Fruit fly (Drosophila melanogaster) whole organism, embryonic: ENCODE results near the gene CG42355.

Source experiments
- Ada2b ChIP-seq: fragments of 200-800 bp; sonication (Bioruptor generic); IDR thresholded peaks from 2 replicates; pipeline ENCODE4 v1.3.6; 2022; ENCODE audit warnings: missing biosample characterization, missing genetic modification characterization
- Awh ChIP-seq: fragments of 200-800 bp; sonication (Bioruptor generic); IDR thresholded peaks from 2 replicates; pipeline ENCODE4, ENCODE4 v1.3.6; 2022; ENCODE audit warnings: missing biosample characterization, missing genetic modification characterization
- BtbVII ChIP-seq: fragments of 200-800 bp; sonication (Bioruptor generic); optimal IDR thresholded peaks from 3 replicates; lab custom pipeline; 2017; ENCODE audit warnings: missing biosample characterization, mild to moderate bottlenecking, missing genetic modification characterization
- CG10209 ChIP-seq: fragments of 200-800 bp; sonication (Bioruptor generic); optimal IDR thresholded peaks from 3 replicates; lab custom pipeline; 2017; ENCODE audit warnings: missing biosample characterization, mild to moderate bottlenecking, missing genetic modification characterization, missing genetic modification reagents
- CG12104 ChIP-seq: fragments of 200-800 bp; sonication (Bioruptor generic); optimal IDR thresholded peaks from 3 replicates; lab custom pipeline; 2016; ENCODE audit warnings: missing biosample characterization, missing genetic modification characterization
- CG12155 ChIP-seq: fragments of 200-800 bp; sonication (Bioruptor generic); optimal IDR thresholded peaks from 3 replicates; lab custom pipeline; 2016; ENCODE audit warnings: missing biosample characterization, missing genetic modification characterization
- CG12236 ChIP-seq: fragments of 200-800 bp; sonication (Bioruptor generic); optimal IDR thresholded peaks from 2 replicates; lab custom pipeline; 2016; ENCODE audit warnings: missing biosample characterization, missing genetic modification characterization
- CG12769 ChIP-seq: fragments of 200-800 bp; sonication (Bioruptor generic); optimal IDR thresholded peaks from 2 replicates; lab custom pipeline; 2019; ENCODE audit warnings: missing biosample characterization, mild to moderate bottlenecking, missing genetic modification characterization, moderate library complexity
- CG13624 ChIP-seq: fragments of 200-800 bp; sonication (Bioruptor generic); optimal IDR thresholded peaks from 2 replicates; lab custom pipeline; 2016; ENCODE audit warnings: missing biosample characterization, missing genetic modification characterization
- CG17385 ChIP-seq: fragments of 200-800 bp; sonication (Bioruptor generic); optimal IDR thresholded peaks from 3 replicates; lab custom pipeline; 2018; ENCODE audit warnings: missing biosample characterization, mild to moderate bottlenecking, missing genetic modification characterization
- CG17829 ChIP-seq: fragments of 200-800 bp; optimal IDR thresholded peaks from 2 replicates; lab custom pipeline; 2019; ENCODE audit warnings: missing biosample characterization, mild to moderate bottlenecking, missing genetic modification characterization, moderate library complexity
- CG2202 ChIP-seq: fragments of 200-800 bp; sonication (Bioruptor generic); optimal IDR thresholded peaks from 2 replicates; lab custom pipeline; 2018; ENCODE audit warnings: missing biosample characterization, mild to moderate bottlenecking, missing genetic modification characterization
- CG2678 ChIP-seq: fragments of 200-800 bp; sonication (Bioruptor generic); optimal IDR thresholded peaks from 3 replicates; lab custom pipeline; 2019; ENCODE audit warnings: missing biosample characterization, mild to moderate bottlenecking, missing genetic modification characterization, moderate library complexity
- CG34422 ChIP-seq: fragments of 200-800 bp; sonication (Bioruptor generic); IDR thresholded peaks from 3 replicates; pipeline ENCODE4 v1.3.6; 2022; ENCODE audit warnings: missing biosample characterization, missing genetic modification characterization
- CG3726 ChIP-seq: fragments of 200-800 bp; sonication (Bioruptor generic); IDR thresholded peaks from 3 replicates; pipeline ENCODE4, ENCODE4 v1.3.6; 2022; ENCODE audit warnings: missing biosample characterization, missing genetic modification characterization
- CG5245 ChIP-seq: fragments of 200-800 bp; sonication (Bioruptor generic); optimal IDR thresholded peaks from 3 replicates; lab custom pipeline; 2016; ENCODE audit warnings: missing biosample characterization, missing genetic modification characterization
- CG6654 ChIP-seq: fragments of 200-800 bp; sonication (Bioruptor generic); optimal IDR thresholded peaks from 2 replicates; lab custom pipeline; 2017; ENCODE audit warnings: missing biosample characterization, mild to moderate bottlenecking, missing genetic modification characterization
- CG7372 ChIP-seq: fragments of 200-800 bp; sonication (Bioruptor generic); IDR thresholded peaks from 2 replicates; pipeline ENCODE4 v1.3.6; 2022; ENCODE audit warnings: missing biosample characterization, missing genetic modification characterization
- CG7745 ChIP-seq: fragments of 200-800 bp; sonication (Bioruptor generic); optimal IDR thresholded peaks from 2 replicates; lab custom pipeline; 2018; ENCODE audit warnings: missing biosample characterization, mild to moderate bottlenecking, missing genetic modification characterization, moderate library complexity
- CG7963 ChIP-seq: fragments of 200-800 bp; sonication (Bioruptor generic); IDR thresholded peaks from 3 replicates; pipeline ENCODE4 v1.3.6; 2022; ENCODE audit warnings: missing biosample characterization, missing genetic modification characterization; ENCODE audit not compliant: partially characterized antibody
- CG8359 ChIP-seq: fragments of 200-800 bp; sonication (Bioruptor generic); optimal IDR thresholded peaks from 2 replicates; lab custom pipeline; 2017; ENCODE audit warnings: missing biosample characterization, mild to moderate bottlenecking, missing genetic modification characterization, borderline replicate concordance
- Camta ChIP-seq: fragments of 200-800 bp; sonication (Bioruptor generic); optimal IDR thresholded peaks from 2 replicates; lab custom pipeline; 2016; ENCODE audit warnings: missing biosample characterization, missing genetic modification characterization
- Chrac-16 ChIP-seq: fragments of 200-800 bp; sonication (Bioruptor generic); optimal IDR thresholded peaks from 3 replicates; lab custom pipeline; 2016; ENCODE audit warnings: missing biosample characterization, missing genetic modification characterization
- D19B ChIP-seq: fragments of 200-800 bp; sonication (Bioruptor generic); optimal IDR thresholded peaks from 2 replicates; lab custom pipeline; 2017; ENCODE audit warnings: missing biosample characterization, mild to moderate bottlenecking, missing genetic modification characterization
- Dref ChIP-seq: fragments of 200-800 bp; sonication (Bioruptor generic); IDR thresholded peaks from 2 replicates; pipeline ENCODE4 v1.3.6; 2022; ENCODE audit warnings: missing biosample characterization, missing genetic modification characterization
- Gug ChIP-seq: fragments of 200-800 bp; sonication (Bioruptor generic); IDR thresholded peaks from 4 replicates; pipeline ENCODE4 v1.3.6; 2022; ENCODE audit warnings: missing biosample characterization, missing genetic modification characterization
- Hand ChIP-seq: fragments of 200-800 bp; sonication (Bioruptor generic); optimal IDR thresholded peaks from 2 replicates; lab custom pipeline; 2017; ENCODE audit warnings: mild to moderate bottlenecking, missing biosample characterization, missing genetic modification reagents, missing genetic modification characterization
- Hmx ChIP-seq: fragments of 200-800 bp; sonication (Bioruptor generic); optimal IDR thresholded peaks from 2 replicates; lab custom pipeline; 2016; ENCODE audit warnings: missing biosample characterization, missing genetic modification characterization
- NK7.1 ChIP-seq: fragments of 200-800 bp; sonication (Bioruptor generic); optimal IDR thresholded peaks from 3 replicates; lab custom pipeline; 2016; ENCODE audit warnings: missing biosample characterization, missing genetic modification characterization
- Optix ChIP-seq: fragments of 200-800 bp; sonication (Bioruptor generic); IDR thresholded peaks from 3 replicates; pipeline ENCODE4 v1.3.6; 2022; ENCODE audit warnings: missing biosample characterization, missing genetic modification characterization
- PHDP ChIP-seq: fragments of 200-800 bp; sonication (Bioruptor generic); optimal IDR thresholded peaks from 3 replicates; lab custom pipeline; 2018; ENCODE audit warnings: missing biosample characterization, mild to moderate bottlenecking, missing genetic modification characterization, moderate library complexity
- al ChIP-seq: fragments of 200-800 bp; sonication (Bioruptor generic); IDR thresholded peaks from 2 replicates; pipeline ENCODE4 v1.3.6; 2022; ENCODE audit warnings: missing biosample characterization, missing genetic modification characterization
- bcd ChIP-seq: fragments of 200-800 bp; sonication (Bioruptor generic); optimal IDR thresholded peaks from 2 replicates; lab custom pipeline; 2017; ENCODE audit warnings: missing biosample characterization, mild to moderate bottlenecking, missing genetic modification characterization
- cato ChIP-seq: fragments of 200-800 bp; sonication (Bioruptor generic); optimal IDR thresholded peaks from 2 replicates; lab custom pipeline; 2016; ENCODE audit warnings: missing biosample characterization, missing genetic modification characterization, borderline replicate concordance
- corto ChIP-seq: fragments of 200-800 bp; sonication (Bioruptor generic); optimal IDR thresholded peaks from 2 replicates; lab custom pipeline; 2016; ENCODE audit warnings: missing biosample characterization, mild to moderate bottlenecking, missing genetic modification characterization, moderate library complexity
- dati ChIP-seq: fragments of 200-800 bp; sonication (Bioruptor generic); IDR thresholded peaks from 2 replicates; pipeline ENCODE4 v1.3.6; 2022; ENCODE audit warnings: missing biosample characterization, missing genetic modification characterization
- en ChIP-seq: fragments of 200-800 bp; sonication (Bioruptor generic); optimal IDR thresholded peaks from 2 replicates; lab custom pipeline; 2016; ENCODE audit warnings: missing biosample characterization, missing genetic modification characterization
- ewg ChIP-seq: fragments of 200-800 bp; sonication (Bioruptor generic); optimal IDR thresholded peaks from 3 replicates; lab custom pipeline; 2017; ENCODE audit warnings: mild to moderate bottlenecking, missing biosample characterization, missing genetic modification reagents, missing genetic modification characterization
- fd102C ChIP-seq: fragments of 200-800 bp; sonication (Bioruptor generic); optimal IDR thresholded peaks from 2 replicates; lab custom pipeline; 2018; ENCODE audit warnings: missing biosample characterization, mild to moderate bottlenecking, missing genetic modification characterization, moderate library complexity
- gcm ChIP-seq: fragments of 200-800 bp; sonication (Bioruptor generic); optimal IDR thresholded peaks from 2 replicates; lab custom pipeline; 2019; ENCODE audit warnings: missing biosample characterization, mild to moderate bottlenecking, missing genetic modification characterization, moderate library complexity
- her ChIP-seq: fragments of 200-800 bp; sonication (Bioruptor generic); optimal IDR thresholded peaks from 2 replicates; lab custom pipeline; 2016; ENCODE audit warnings: missing biosample characterization, missing genetic modification characterization
- insv ChIP-seq, 2 experiments: fragments of 200-800 bp; sonication (Bioruptor generic); optimal IDR thresholded peaks; 3 replicates each; lab custom pipeline; 2016 to 2018; ENCODE audit warnings: missing biosample characterization in 2 of 2, missing genetic modification characterization in 2 of 2
- jing ChIP-seq: fragments of 200-800 bp; sonication (Bioruptor generic); optimal IDR thresholded peaks from 2 replicates; lab custom pipeline; 2018; ENCODE audit warnings: missing biosample characterization, mild to moderate bottlenecking, missing genetic modification characterization
- otp ChIP-seq: fragments of 200-800 bp; sonication (Bioruptor generic); IDR thresholded peaks from 3 replicates; pipeline ENCODE4, ENCODE4 v1.3.6; 2022; ENCODE audit warnings: missing biosample characterization, missing genetic modification characterization
- slbo ChIP-seq: fragments of 200-800 bp; sonication (Bioruptor generic); IDR thresholded peaks from 2 replicates; pipeline ENCODE4 v1.3.6; 2022; ENCODE audit warnings: missing biosample characterization, missing genetic modification characterization
- sug ChIP-seq: fragments of 200-800 bp; optimal IDR thresholded peaks from 2 replicates; lab custom pipeline; 2019; ENCODE audit warnings: missing biosample characterization, mild to moderate bottlenecking, missing genetic modification characterization, moderate library complexity
- tap ChIP-seq: fragments of 200-800 bp; optimal IDR thresholded peaks from 3 replicates; lab custom pipeline; 2019; ENCODE audit warnings: missing biosample characterization, mild to moderate bottlenecking, missing genetic modification characterization, moderate library complexity
- tio ChIP-seq: fragments of 200-800 bp; sonication (Bioruptor generic); optimal IDR thresholded peaks from 2 replicates; lab custom pipeline; 2017; ENCODE audit warnings: missing biosample characterization, missing genetic modification characterization, inconsistent platforms
- unpg ChIP-seq: fragments of 200-800 bp; sonication (Bioruptor generic); optimal IDR thresholded peaks from 3 replicates; lab custom pipeline; 2018; ENCODE audit warnings: missing biosample characterization, mild to moderate bottlenecking, missing genetic modification characterization, moderate library complexity

The CG42355 gene

dm6 chr3L:2005551-2005950 lies 32.5 kb downstream of the CG42355 start, which contains the start of gene CG42841:
Gene CG42841 (minus strand): TSS chr3L:2005651.
- TF ChIP-seq jing (GFP tag; lab: Kevin White, UChicago) (no peak), sug (tag; lab: Kevin White, UChicago) (no peak), CG12104 (no peak), CG12769 (tag; lab: Kevin White, UChicago) (no peak), CG6654 (no peak), Optix (GFP tag; lab: Robert Waterston, UW) (no peak)

- TF ChIP-seq CG5245 (GFP tag; lab: Kevin White, UChicago) (no peak), CG12236 (no peak), dati (GFP tag; lab: Robert Waterston, UW) (no peak), otp (GFP tag; lab: Robert Waterston, UW) (no peak), CG6654 (no peak), en (no peak), Dref (GFP tag; lab: Robert Waterston, UW) (no peak), CG3726 (no peak), cato (GFP tag; lab: Kevin White, UChicago) (no peak), ewg (peak; percentile 1), CG7372 (no peak), CG2678 (peak; percentile 50), CG12769 (tag; lab: Kevin White, UChicago) (peak; percentile 23), PHDP (tag; lab: Kevin White, UChicago) (peak; percentile 28), sug (tag; lab: Kevin White, UChicago) (no peak), Awh (GFP tag; lab: Robert Waterston, UW) (peak; percentile 37; the same call in 1 of the 2 replicates), corto (GFP tag; lab: Kevin White, UChicago) (no peak), BtbVII (no peak), Chrac-16 (GFP tag; lab: Kevin White, UChicago) (no peak), D19B (GFP tag; lab: Kevin White, UChicago) (no peak), fd102C (GFP tag; lab: Kevin White, UChicago) (no peak), CG7963 (GFP tag; lab: Robert Waterston, UW) (no peak), NK7.1 (no peak), CG12155 (GFP tag; lab: Kevin White, UChicago) (no peak), her (no peak), Hmx (no peak), CG13624 (GFP tag; lab: Kevin White, UChicago) (no peak), CG2202 (tag; lab: Kevin White, UChicago) (no peak), CG17829 (no peak), gcm (GFP tag; lab: Kevin White, UChicago) (no peak), Hand (GFP tag; lab: Kevin White, UChicago) (no peak), CG7745 (tag; lab: Kevin White, UChicago) (no peak), tio (no peak), CG17385 (GFP tag; lab: Kevin White, UChicago) (peak; percentile 17), slbo (GFP tag; lab: Robert Waterston, UW) (no peak), CG8359 (no peak), unpg (GFP tag; lab: Kevin White, UChicago) (no peak), Ada2b (no peak), CG34422 (GFP tag; lab: Robert Waterston, UW) (no peak), insv (GFP tag; optimal IDR thresholded peaks at IDR 0.05; lab: Kevin White, UChicago) (no peak), al (GFP tag; lab: Robert Waterston, UW) (no peak), CG10209 (GFP tag; lab: Kevin White, UChicago) (peak; percentile 26), tap (tag; lab: Kevin White, UChicago) (no peak), Camta (GFP tag; lab: Kevin White, UChicago) (no peak), bcd (peak; percentile 30), Gug (GFP tag; lab: Robert Waterston, UW) (no peak)
Measured at dm6 chr3L:2004732-2005131, 33.3 kb downstream of the CG42355 start.
